Worm (Caenorhabditis elegans) whole organism, late embryonic: ENCODE measurements around the gene cdf-2.

Experiments
- F13H6.1 ChIP-seq: sonication (generic microtip); optimal IDR thresholded peaks from 2 replicates; lab custom pipeline; 2016; ENCODE audit warnings: missing genetic modification characterization, missing compliant biosample characterization
- K02D7.2 ChIP-seq: sonication (generic microtip); optimal IDR thresholded peaks from 2 replicates; lab custom pipeline; 2017; ENCODE audit warnings: mild to moderate bottlenecking, missing genetic modification characterization, missing compliant biosample characterization
- T23F11.4 ChIP-seq: fragments of 200-800 bp; sonication (Bioruptor generic); optimal IDR thresholded peaks from 2 replicates; lab custom pipeline; 2018; ENCODE audit warnings: mild to moderate bottlenecking, missing genetic modification characterization, missing compliant biosample characterization
- Y22D7AL.16 ChIP-seq: sonication (generic microtip); optimal IDR thresholded peaks from 2 replicates; lab custom pipeline; 2016; ENCODE audit warnings: missing genetic modification characterization, missing compliant biosample characterization
- ama-1 ChIP-seq: fragments of 150-350 bp; optimal IDR thresholded peaks from 2 replicates; lab custom pipeline; 2014
- ceh-18 ChIP-seq: sonication (generic microtip); optimal IDR thresholded peaks from 2 replicates; lab custom pipeline; 2016; ENCODE audit warnings: missing genetic modification characterization, missing compliant biosample characterization
- ceh-24 ChIP-seq: sonication (generic microtip); optimal IDR thresholded peaks from 2 replicates; lab custom pipeline; 2016; ENCODE audit warnings: mild to moderate bottlenecking, missing genetic modification characterization, missing compliant biosample characterization
- ceh-48 ChIP-seq: sonication (generic microtip); optimal IDR thresholded peaks from 2 replicates; lab custom pipeline; 2016; ENCODE audit warnings: missing genetic modification characterization, inconsistent platforms, missing compliant biosample characterization
- che-1 ChIP-seq: sonication (generic microtip); optimal IDR thresholded peaks from 2 replicates; lab custom pipeline; 2016; ENCODE audit warnings: mild to moderate bottlenecking, missing genetic modification characterization, missing compliant biosample characterization
- elt-2 ChIP-seq: sonication (generic microtip); optimal IDR thresholded peaks from 2 replicates; lab custom pipeline; 2016; ENCODE audit warnings: missing genetic modification reagents, missing genetic modification characterization, missing compliant biosample characterization
- ets-4 ChIP-seq: sonication (generic microtip); optimal IDR thresholded peaks from 2 replicates; lab custom pipeline; 2016; ENCODE audit warnings: missing genetic modification characterization, missing compliant biosample characterization
- fax-1 ChIP-seq: sonication (generic microtip); optimal IDR thresholded peaks from 2 replicates; lab custom pipeline; 2016; ENCODE audit warnings: missing genotype, missing genetic modification characterization, missing compliant biosample characterization
- fkh-6 ChIP-seq: sonication (generic microtip); optimal IDR thresholded peaks from 2 replicates; lab custom pipeline; 2016; ENCODE audit warnings: missing genetic modification characterization, missing compliant biosample characterization
- hlh-13 ChIP-seq: fragments of 200-800 bp; sonication (Bioruptor generic); optimal IDR thresholded peaks from 2 replicates; lab custom pipeline; 2018; ENCODE audit warnings: mild to moderate bottlenecking, missing genetic modification characterization, missing compliant biosample characterization
- hlh-15 ChIP-seq: sonication (generic microtip); optimal IDR thresholded peaks from 2 replicates; lab custom pipeline; 2016; ENCODE audit warnings: missing genetic modification characterization, missing compliant biosample characterization
- hlh-30 ChIP-seq: sonication (generic microtip); optimal IDR thresholded peaks from 2 replicates; lab custom pipeline; 2017; ENCODE audit warnings: antibody characterized with exemption, missing genetic modification characterization, missing compliant biosample characterization; ENCODE audit not compliant: insufficient read depth
- hlh-8 ChIP-seq: sonication (generic microtip); optimal IDR thresholded peaks from 2 replicates; lab custom pipeline; 2016; ENCODE audit warnings: missing genotype, missing genetic modification characterization, missing compliant biosample characterization
- lin-11 ChIP-seq: fragments of 200-800 bp; sonication (Bioruptor generic); optimal IDR thresholded peaks from 2 replicates; lab custom pipeline; 2018; ENCODE audit warnings: mild to moderate bottlenecking, missing genetic modification characterization, missing compliant biosample characterization
- mec-3 ChIP-seq: sonication (generic microtip); optimal IDR thresholded peaks from 2 replicates; lab custom pipeline; 2016; ENCODE audit warnings: borderline replicate concordance, missing genetic modification characterization, missing compliant biosample characterization
- nhr-11 ChIP-seq: fragments of 150-350 bp; optimal IDR thresholded peaks from 2 replicates; lab custom pipeline; 2014; ENCODE audit warnings: missing biosample characterization, missing genetic modification characterization
- nhr-232 ChIP-seq: sonication (generic microtip); optimal IDR thresholded peaks from 2 replicates; lab custom pipeline; 2016; ENCODE audit warnings: missing genetic modification characterization, missing compliant biosample characterization
- npax-4 ChIP-seq: sonication (generic microtip); optimal IDR thresholded peaks from 2 replicates; lab custom pipeline; 2016; ENCODE audit warnings: missing genetic modification characterization, missing compliant biosample characterization
- odd-2 ChIP-seq: sonication (generic microtip); optimal IDR thresholded peaks from 2 replicates; lab custom pipeline; 2017; ENCODE audit warnings: antibody characterized with exemption, mild to moderate bottlenecking, missing genetic modification characterization, missing compliant biosample characterization
- pax-1 ChIP-seq: fragments of 150-350 bp; optimal IDR thresholded peaks from 2 replicates; lab custom pipeline; 2014; ENCODE audit warnings: missing biosample characterization, missing genetic modification characterization
- pha-2 ChIP-seq: sonication (generic microtip); optimal IDR thresholded peaks from 2 replicates; lab custom pipeline; 2017; ENCODE audit warnings: mild to moderate bottlenecking, missing genetic modification characterization, missing compliant biosample characterization
- pha-4 ChIP-seq: fragments of 150-350 bp; optimal IDR thresholded peaks from 2 replicates; lab custom pipeline; 2018; ENCODE audit warnings: missing biosample characterization, missing genetic modification reagents, missing genetic modification characterization
- rnt-1 ChIP-seq: sonication (generic microtip); optimal IDR thresholded peaks from 2 replicates; lab custom pipeline; 2016; ENCODE audit warnings: missing genetic modification characterization, missing compliant biosample characterization
- sdc-2 ChIP-seq: sonication (generic microtip); optimal IDR thresholded peaks from 2 replicates; lab custom pipeline; 2016; ENCODE audit warnings: missing genotype, missing genetic modification characterization, missing compliant biosample characterization
- sox-2 ChIP-seq: fragments of 200-800 bp; sonication (Bioruptor generic); IDR thresholded peaks from 2 replicates; pipeline ENCODE4 v1.3.6; 2022; ENCODE audit warnings: missing genetic modification reagents, missing genetic modification characterization, missing compliant biosample characterization
- sox-4 ChIP-seq: sonication (generic microtip); optimal IDR thresholded peaks from 2 replicates; lab custom pipeline; 2017; ENCODE audit warnings: mild to moderate bottlenecking, missing genetic modification characterization, inconsistent platforms, missing compliant biosample characterization
- syd-9 ChIP-seq: sonication (generic microtip); optimal IDR thresholded peaks from 2 replicates; lab custom pipeline; 2016; ENCODE audit warnings: mild to moderate bottlenecking, missing genetic modification characterization, moderate library complexity, missing compliant biosample characterization
- ttx-3 ChIP-seq: sonication (generic microtip); optimal IDR thresholded peaks from 2 replicates; lab custom pipeline; 2016; ENCODE audit warnings: missing genetic modification reagents, missing genetic modification characterization, missing compliant biosample characterization
- unc-3 ChIP-seq, 2 experiments: fragments of 200-800 bp in 1 of 2; sonication (Bioruptor generic) in 1 of 2; sonication (generic microtip) in 1 of 2; conservative IDR thresholded peaks in 1 of 2; optimal IDR thresholded peaks in 1 of 2; 2 replicates each; pipeline versions ENCODE4 v1.3.6 to Lab custom; 2016 to 2022; ENCODE audit warnings: missing compliant biosample characterization in 2 of 2, missing genetic modification characterization in 2 of 2, missing genetic modification reagents in 1 of 2
- unc-42 ChIP-seq: sonication (generic microtip); optimal IDR thresholded peaks from 2 replicates; lab custom pipeline; 2016; ENCODE audit warnings: missing genotype, missing genetic modification characterization, missing compliant biosample characterization
- zip-5 ChIP-seq: sonication (generic microtip); optimal IDR thresholded peaks from 2 replicates; lab custom pipeline; 2016; ENCODE audit warnings: missing genetic modification characterization, missing compliant biosample characterization

The cdf-2 gene

DNA sequence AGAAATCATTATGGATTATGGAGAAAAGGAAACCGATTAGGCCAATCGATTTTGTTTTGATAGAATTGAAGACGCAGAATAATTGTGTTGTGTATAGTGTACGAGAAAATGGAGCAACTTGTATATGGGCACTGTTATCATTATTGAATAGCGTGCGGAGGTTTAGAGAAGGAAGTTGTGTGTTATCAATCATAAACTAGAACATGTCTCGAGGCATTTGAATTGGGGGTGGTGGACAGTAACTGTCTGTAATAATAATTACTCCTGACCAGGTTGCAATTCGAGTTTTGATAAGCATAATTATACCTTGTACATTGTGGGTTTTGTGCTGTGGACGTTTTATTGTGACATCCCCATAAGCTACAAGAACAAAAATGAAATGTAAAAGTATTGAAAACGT, at the start of gene cdf-2:
Gene cdf-2 (minus strand): TSS at position 149 of the 400 bp plus-strand sequence.
- TF ChIP-seq hlh-15 (tag; lab: Kevin White, UChicago) = no peak
- no peak for TF ChIP-seq ceh-48
- no peak for TF ChIP-seq sox-4
- no peak for TF ChIP-seq zip-5 (tag; lab: Kevin White, UChicago)
- no peak for TF ChIP-seq sdc-2 (tag; lab: Kevin White, UChicago)
- no peak for TF ChIP-seq odd-2 (tag; lab: Kevin White, UChicago)
- TF ChIP-seq ceh-24 (tag; lab: Kevin White, UChicago) = no peak
- no peak for TF ChIP-seq unc-3 (GFP tag; conservative IDR thresholded peaks at IDR 0.05; lab: Robert Waterston, UW)
- no peak for TF ChIP-seq unc-3 (tag; optimal IDR thresholded peaks at IDR 0.05; lab: Kevin White, UChicago)
- TF ChIP-seq pha-4 = no peak
- no peak for TF ChIP-seq lin-11 (tag; lab: Kevin White, UChicago)
- TF ChIP-seq hlh-8 = no peak
- no peak for TF ChIP-seq ama-1
- TF ChIP-seq fax-1 (tag; lab: Kevin White, UChicago) = no peak
- TF ChIP-seq nhr-232 (tag; lab: Kevin White, UChicago) = no peak

DNA sequence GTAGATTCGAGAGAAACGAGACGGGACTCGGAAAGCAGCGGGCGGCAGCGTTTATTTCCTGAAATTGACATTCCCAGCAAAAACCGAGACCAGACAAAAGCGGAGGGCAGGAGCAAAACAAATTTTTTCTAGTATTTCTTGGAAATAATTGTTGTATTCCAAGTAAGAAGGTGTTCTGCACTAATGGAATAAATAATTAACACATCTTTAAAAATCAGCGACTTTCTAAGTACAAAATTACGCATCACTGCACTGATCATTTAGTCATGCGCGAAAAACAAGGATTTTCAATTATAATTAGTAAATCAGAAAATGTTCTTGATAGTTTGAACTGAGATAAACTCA, 49.7 kb upstream of the cdf-2 start:
- TF ChIP-seq sdc-2 (tag; lab: Kevin White, UChicago) (no peak), sox-2 (GFP tag; lab: Robert Waterston, UW) (no peak), K02D7.2 (tag; lab: Kevin White, UChicago) (no peak), pax-1 (tag; lab: Kevin White, UChicago) (no peak), F13H6.1 (tag; lab: Kevin White, UChicago) (no peak), hlh-30 (tag; lab: Kevin White, UChicago) (no peak), Y22D7AL.16 (tag; lab: Kevin White, UChicago) (no peak), unc-42 (tag; lab: Kevin White, UChicago) (no peak), pha-2 (tag; lab: Kevin White, UChicago) (no peak), rnt-1 (tag; lab: Kevin White, UChicago) (no peak), hlh-15 (tag; lab: Kevin White, UChicago) (no peak), che-1 (tag; lab: Kevin White, UChicago) (no peak), nhr-11 (tag; lab: Kevin White, UChicago) (no peak)

DNA sequence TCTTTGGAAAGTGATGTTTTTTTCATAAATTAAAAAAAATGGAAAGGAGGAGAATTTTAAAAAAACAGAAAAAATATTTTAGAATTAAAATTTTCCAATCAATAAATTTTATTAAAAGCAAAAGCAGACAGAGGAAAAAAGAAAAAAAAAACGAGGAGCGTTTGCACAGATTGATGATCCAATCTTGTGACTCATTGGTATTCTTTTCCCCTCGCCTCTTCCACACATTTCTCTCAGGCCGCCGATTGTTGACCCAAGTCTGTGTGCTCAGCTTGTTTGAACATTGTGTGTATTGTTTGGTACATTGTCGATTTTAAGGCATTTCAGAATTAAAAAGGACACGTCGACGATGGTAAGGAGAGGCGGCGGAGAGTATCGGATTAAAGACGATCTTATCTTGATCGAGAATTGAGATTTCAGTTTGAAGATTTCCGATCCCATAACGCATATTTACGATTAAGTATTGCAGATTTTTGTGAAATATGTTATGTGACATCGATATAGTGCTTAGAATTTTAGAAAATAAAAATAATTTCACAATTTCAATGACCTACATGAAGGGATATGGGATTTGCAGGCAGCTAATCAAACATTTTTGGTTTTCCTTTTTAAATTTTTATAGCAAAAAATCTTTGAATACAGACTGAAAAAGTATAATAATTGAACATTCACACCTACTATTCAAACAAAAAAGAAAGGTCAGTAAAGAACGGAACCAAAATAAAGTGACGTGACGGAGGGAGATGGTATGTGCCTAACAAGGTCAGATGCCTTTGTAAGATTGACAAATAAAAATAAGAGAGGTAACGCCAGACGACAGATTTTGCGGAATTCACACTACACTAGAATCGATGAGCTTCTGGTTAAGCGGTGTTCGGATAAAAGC, 49.1 kb upstream of the cdf-2 start:
- TF ChIP-seq nhr-11 (tag; lab: Kevin White, UChicago) (no peak), pha-2 (tag; lab: Kevin White, UChicago) (peak; percentile 26)

DNA sequence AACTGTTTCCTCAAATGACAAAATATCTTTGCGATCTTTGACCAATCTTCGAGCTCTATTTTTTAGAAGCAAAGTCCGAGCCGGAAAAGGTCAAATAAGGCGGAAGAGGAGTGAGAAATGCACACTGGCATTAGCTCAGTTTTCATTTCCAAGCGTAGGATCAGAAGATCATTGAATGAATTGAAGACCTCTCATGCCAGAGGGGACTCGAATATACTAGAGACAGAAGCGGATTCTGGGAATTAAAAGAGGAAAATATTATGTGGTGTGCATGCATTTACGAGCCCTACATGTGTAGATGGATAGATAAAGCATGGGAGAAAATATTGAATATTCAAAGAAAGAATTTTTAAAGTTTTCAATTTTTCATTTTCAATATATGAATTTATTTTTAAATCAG, 46.7 kb upstream of the cdf-2 start:
- no peak for TF ChIP-seq ets-4 (tag; lab: Kevin White, UChicago)
- no peak for TF ChIP-seq fkh-6 (tag; lab: Kevin White, UChicago)
- no peak for TF ChIP-seq syd-9 (tag; lab: Kevin White, UChicago)
- no peak for TF ChIP-seq ceh-48
- TF ChIP-seq elt-2 (tag; lab: Kevin White, UChicago) = no peak
- no peak for TF ChIP-seq ceh-18 (tag; lab: Kevin White, UChicago)
- TF ChIP-seq hlh-15 (tag; lab: Kevin White, UChicago) = no peak
- no peak for TF ChIP-seq Y22D7AL.16 (tag; lab: Kevin White, UChicago)
- no peak for TF ChIP-seq unc-42 (tag; lab: Kevin White, UChicago)
- TF ChIP-seq K02D7.2 (tag; lab: Kevin White, UChicago) = no peak
- TF ChIP-seq hlh-13 (GFP tag; lab: Kevin White, UChicago) = no peak
- TF ChIP-seq ttx-3 (tag; lab: Kevin White, UChicago) = no peak
- TF ChIP-seq T23F11.4 (GFP tag; lab: Kevin White, UChicago) = no peak
- TF ChIP-seq pha-2 (tag; lab: Kevin White, UChicago) = no peak
- TF ChIP-seq mec-3 (tag; lab: Kevin White, UChicago) = no peak
- TF ChIP-seq npax-4 (tag; lab: Kevin White, UChicago) = no peak
- TF ChIP-seq nhr-11 (tag; lab: Kevin White, UChicago) = no peak
- TF ChIP-seq F13H6.1 (tag; lab: Kevin White, UChicago) = no peak
